Fruit fly (Drosophila melanogaster): ENCODE data around the gene Svil.
A peak's percentile ranks its signal among the peaks of the same experiment; 100 is the strongest.

The Svil gene

dm6 chr3L:2467424-2467838, 90.0 kb downstream of the Svil start:
- TF ChIP-seq psq (GFP tag; optimal IDR thresholded peaks at IDR 0.05) (peak; percentile 87), dl (GFP tag; optimal IDR thresholded peaks at IDR 0.05; ENCODE audit: insufficient read depth in 1 of 2, partially characterized antibody in 2 of 2) (no peak), Abd-B (GFP tag; optimal IDR thresholded peaks at IDR 0.05) (no peak), jim (GFP tag; optimal IDR thresholded peaks at IDR 0.05) (no peak), N (GFP tag; optimal IDR thresholded peaks at IDR 0.05) (no peak), fru (GFP tag; optimal IDR thresholded peaks at IDR 0.05) (peak; percentile 85), rgr (GFP tag; optimal IDR thresholded peaks at IDR 0.05) (peak; percentile 89), br (GFP tag; optimal IDR thresholded peaks at IDR 0.05) (peak; percentile 84), sage (GFP tag; optimal IDR thresholded peaks at IDR 0.05) (peak; percentile 78), sv (GFP tag; optimal IDR thresholded peaks at IDR 0.05) (peak; percentile 49), Hnf4 (GFP tag; optimal IDR thresholded peaks at IDR 0.05) (peak; percentile 65), GATAd (GFP tag; optimal IDR thresholded peaks at IDR 0.05) (peak; percentile 66), usp (GFP tag; optimal IDR thresholded peaks at IDR 0.05) (no peak), HLH106 (tag; optimal IDR thresholded peaks at IDR 0.05) (peak; percentile 91), Myc (optimal IDR thresholded peaks at IDR 0.05) (no peak), Dfd (GFP tag; optimal IDR thresholded peaks at IDR 0.05) (no peak), Sp1 (GFP tag; optimal IDR thresholded peaks at IDR 0.05) (peak; percentile 90), Jra (GFP tag; optimal IDR thresholded peaks at IDR 0.05) (peak; percentile 81), Hr83 (GFP tag; optimal IDR thresholded peaks at IDR 0.05; ENCODE audit: poor library complexity, severe bottlenecking) (no peak), lola (GFP tag; optimal IDR thresholded peaks at IDR 0.05) (no peak), CrebA (GFP tag; optimal IDR thresholded peaks at IDR 0.05; ENCODE audit: borderline replicate concordance) (peak; percentile 26), Dif (GFP tag; optimal IDR thresholded peaks at IDR 0.05; ENCODE audit: partially characterized antibody) (no peak), dsf (GFP tag; optimal IDR thresholded peaks at IDR 0.05; ENCODE audit: borderline replicate concordance) (peak; percentile 19), woc (GFP tag; optimal IDR thresholded peaks at IDR 0.05) (peak; percentile 90), OdsH (GFP tag; optimal IDR thresholded peaks at IDR 0.05) (peak; percentile 89), pan (optimal IDR thresholded peaks at IDR 0.05) (no peak), foxo (GFP tag; optimal IDR thresholded peaks at IDR 0.05) (peak; percentile 13 to 95), CG32264 (GFP tag; optimal IDR thresholded peaks at IDR 0.05) (peak; percentile 82), dmrt93B (GFP tag; optimal IDR thresholded peaks at IDR 0.05) (peak; percentile 73), Rel (GFP tag; optimal IDR thresholded peaks at IDR 0.05) (peak; percentile 79), Rel (tag; optimal IDR thresholded peaks at IDR 0.05) (peak; percentile 70), ey (GFP tag; optimal IDR thresholded peaks at IDR 0.05) (peak; percentile 86), brk (GFP tag; optimal IDR thresholded peaks at IDR 0.05) (peak; percentile 80), Mio (GFP tag; optimal IDR thresholded peaks at IDR 0.05) (no peak), tai (GFP tag; optimal IDR thresholded peaks at IDR 0.05) (peak; percentile 77), Vsx2 (GFP tag; optimal IDR thresholded peaks at IDR 0.05; ENCODE audit: partially characterized antibody) (no peak), Hr78 (GFP tag; optimal IDR thresholded peaks at IDR 0.05) (no peak), h (GFP tag; optimal IDR thresholded peaks at IDR 0.05) (peak; percentile 98), CG9705 (GFP tag; optimal IDR thresholded peaks at IDR 0.05) (peak; percentile 77)

- TF ChIP-seq fru (GFP tag; optimal IDR thresholded peaks at IDR 0.05), result no peak
- TF ChIP-seq woc (GFP tag; optimal IDR thresholded peaks at IDR 0.05), result no peak
- TF ChIP-seq Hr83 (GFP tag; optimal IDR thresholded peaks at IDR 0.05; ENCODE audit: poor library complexity, severe bottlenecking), result no peak
- TF ChIP-seq dsf (GFP tag; optimal IDR thresholded peaks at IDR 0.05; ENCODE audit: borderline replicate concordance), result no peak
- no peak for TF ChIP-seq Rel (GFP tag; optimal IDR thresholded peaks at IDR 0.05)
- TF ChIP-seq Rel (tag; optimal IDR thresholded peaks at IDR 0.05), result no peak
Measured at dm6 chr3L:2468509-2468908, 91.1 kb downstream of the Svil start.

DNA sequence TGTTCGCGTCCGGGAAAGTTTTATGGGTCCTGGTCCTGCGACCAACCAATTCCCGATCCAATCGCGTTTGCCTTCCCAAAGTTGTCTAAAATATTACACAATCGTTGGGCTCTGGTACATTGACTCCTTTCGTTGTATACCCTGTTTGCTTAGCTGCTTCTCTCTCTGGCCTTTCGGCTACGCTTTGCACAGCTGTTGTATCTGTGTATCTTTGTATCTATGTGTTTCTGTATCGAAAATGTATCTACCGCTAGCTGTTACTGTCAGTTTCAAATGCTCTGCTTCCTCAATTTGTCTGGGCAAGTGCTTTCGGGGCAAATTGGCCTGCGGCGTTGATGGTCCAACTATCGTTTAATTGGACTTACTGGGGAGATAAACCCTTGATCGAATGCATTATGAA, 92.2 kb downstream of the Svil start:
- TF ChIP-seq rgr (GFP tag; optimal IDR thresholded peaks at IDR 0.05) (peak; percentile 25), dsf (GFP tag; optimal IDR thresholded peaks at IDR 0.05; ENCODE audit: borderline replicate concordance) (no peak), CG9705 (GFP tag; optimal IDR thresholded peaks at IDR 0.05) (no peak), Dfd (GFP tag; optimal IDR thresholded peaks at IDR 0.05) (no peak), sage (GFP tag; optimal IDR thresholded peaks at IDR 0.05) (no peak), psq (GFP tag; optimal IDR thresholded peaks at IDR 0.05) (no peak), br (GFP tag; optimal IDR thresholded peaks at IDR 0.05) (peak; percentile 29), dmrt93B (GFP tag; optimal IDR thresholded peaks at IDR 0.05) (no peak), Hr83 (GFP tag; optimal IDR thresholded peaks at IDR 0.05; ENCODE audit: poor library complexity, severe bottlenecking) (peak; percentile 73), Hr78 (GFP tag; optimal IDR thresholded peaks at IDR 0.05) (no peak), Rel (GFP tag; optimal IDR thresholded peaks at IDR 0.05) (no peak), Rel (tag; optimal IDR thresholded peaks at IDR 0.05) (no peak), woc (GFP tag; optimal IDR thresholded peaks at IDR 0.05) (no peak), sv (GFP tag; optimal IDR thresholded peaks at IDR 0.05) (no peak), CrebA (GFP tag; optimal IDR thresholded peaks at IDR 0.05; ENCODE audit: borderline replicate concordance) (no peak), h (GFP tag; optimal IDR thresholded peaks at IDR 0.05) (peak; percentile 43), usp (GFP tag; optimal IDR thresholded peaks at IDR 0.05) (no peak), OdsH (GFP tag; optimal IDR thresholded peaks at IDR 0.05) (no peak), jim (GFP tag; optimal IDR thresholded peaks at IDR 0.05) (no peak), N (GFP tag; optimal IDR thresholded peaks at IDR 0.05) (no peak), foxo (GFP tag; optimal IDR thresholded peaks at IDR 0.05) (peak in 1 of 2 experiments; percentile 32), Sp1 (GFP tag; optimal IDR thresholded peaks at IDR 0.05) (no peak), pan (optimal IDR thresholded peaks at IDR 0.05) (no peak), brk (GFP tag; optimal IDR thresholded peaks at IDR 0.05) (no peak), GATAd (GFP tag; optimal IDR thresholded peaks at IDR 0.05) (no peak), Abd-B (GFP tag; optimal IDR thresholded peaks at IDR 0.05) (no peak), lola (GFP tag; optimal IDR thresholded peaks at IDR 0.05) (no peak), Hnf4 (GFP tag; optimal IDR thresholded peaks at IDR 0.05) (peak; percentile 17), Vsx2 (GFP tag; optimal IDR thresholded peaks at IDR 0.05; ENCODE audit: partially characterized antibody) (no peak), fru (GFP tag; optimal IDR thresholded peaks at IDR 0.05) (peak; percentile 23), ey (GFP tag; optimal IDR thresholded peaks at IDR 0.05) (no peak)
